Fruit fly (Drosophila melanogaster): ENCODE results near the gene CG43814.

DNA sequence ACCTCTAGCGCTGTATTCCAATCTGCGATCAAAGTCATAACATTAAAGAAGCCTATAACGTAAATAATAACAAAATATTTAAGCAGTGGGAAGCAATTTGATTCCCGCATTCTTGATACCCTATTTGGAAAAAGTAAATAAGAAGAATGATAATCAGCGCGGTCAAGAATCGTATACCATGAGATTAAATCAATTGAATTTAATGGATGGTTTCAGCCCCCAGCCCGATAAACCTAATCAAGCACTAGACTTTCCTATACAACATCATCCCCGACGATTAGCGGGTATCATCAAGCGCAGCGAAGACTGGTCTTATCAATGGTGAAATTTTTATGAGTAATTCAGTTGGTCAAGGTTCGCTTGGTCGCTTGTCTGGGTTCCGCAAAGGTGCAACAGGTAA lies 38.4 kb upstream of the CG43814 start:
- TF ChIP-seq CG1620 (GFP tag; optimal IDR thresholded peaks at IDR 0.05) (no peak), cnc (optimal IDR thresholded peaks at IDR 0.05) (no peak), CG12768 (GFP tag; optimal IDR thresholded peaks at IDR 0.05) (no peak), pad (GFP tag; optimal IDR thresholded peaks at IDR 0.05) (no peak), cic (GFP tag; optimal IDR thresholded peaks at IDR 0.05) (no peak), bab1 (GFP tag; optimal IDR thresholded peaks at IDR 0.05) (no peak), CG7101 (tag; optimal IDR thresholded peaks at IDR 0.05) (no peak), Mnt (GFP tag; optimal IDR thresholded peaks at IDR 0.05) (no peak), kay (GFP tag; ENCODE audit: borderline replicate concordance) (no peak), Hr96 (GFP tag; optimal IDR thresholded peaks at IDR 0.05) (no peak), CG14711 (tag; optimal IDR thresholded peaks at IDR 0.05) (no peak), Clk (GFP tag; optimal IDR thresholded peaks at IDR 0.05) (no peak)

Data from whole organism, adult.